Fruit fly (Drosophila melanogaster) whole organism, embryonic: ENCODE results near the gene CG12516.

Source experiments
- BEAF-32 ChIP-seq: fragments of 200-800 bp; sonication (Bioruptor generic); optimal IDR thresholded peaks from 3 replicates; lab custom pipeline; 2017; ENCODE audit warnings: missing biosample characterization, missing genetic modification characterization, mild to moderate bottlenecking, moderate library complexity, missing genetic modification reagents
- CG10274 ChIP-seq: fragments of 200-800 bp; sonication (Bioruptor generic); optimal IDR thresholded peaks from 3 replicates; lab custom pipeline; 2017; ENCODE audit warnings: missing biosample characterization, mild to moderate bottlenecking, missing genetic modification characterization
- CG14860 ChIP-seq: fragments of 200-800 bp; sonication (Bioruptor generic); IDR thresholded peaks from 3 replicates; pipeline ENCODE4 v1.3.6; 2022; ENCODE audit warnings: missing biosample characterization, missing genetic modification characterization; ENCODE audit not compliant: partially characterized antibody
- CG17328 ChIP-seq: fragments of 200-800 bp; sonication (Bioruptor generic); IDR thresholded peaks from 2 replicates; pipeline ENCODE4 v1.3.6; 2022; ENCODE audit warnings: missing biosample characterization, missing genetic modification characterization
- CG30020 ChIP-seq: fragments of 200-800 bp; optimal IDR thresholded peaks from 2 replicates; lab custom pipeline; 2019; ENCODE audit warnings: missing biosample characterization, mild to moderate bottlenecking, missing genetic modification characterization, moderate library complexity
- CG33557 ChIP-seq: fragments of 200-800 bp; sonication (Bioruptor generic); optimal IDR thresholded peaks from 2 replicates; lab custom pipeline; 2019; ENCODE audit warnings: missing biosample characterization, mild to moderate bottlenecking, missing genetic modification characterization, moderate library complexity
- CG34422 ChIP-seq: fragments of 200-800 bp; sonication (Bioruptor generic); IDR thresholded peaks from 3 replicates; pipeline ENCODE4 v1.3.6; 2022; ENCODE audit warnings: missing biosample characterization, missing genetic modification characterization
- CG3847 ChIP-seq: fragments of 200-800 bp; sonication (Bioruptor generic); IDR thresholded peaks from 2 replicates; pipeline ENCODE4 v1.3.6; 2022; ENCODE audit warnings: missing biosample characterization, missing genetic modification characterization
- CG6689 ChIP-seq: fragments of 200-800 bp; sonication (Bioruptor generic); IDR thresholded peaks from 2 replicates; pipeline ENCODE4 v1.3.6; 2022; ENCODE audit warnings: missing biosample characterization, missing genetic modification characterization
- CG8089 ChIP-seq: fragments of 200-800 bp; sonication (Bioruptor generic); optimal IDR thresholded peaks from 3 replicates; lab custom pipeline; 2016; ENCODE audit warnings: missing biosample characterization, missing genetic modification characterization
- CG8281 ChIP-seq: fragments of 200-800 bp; sonication (Bioruptor generic); optimal IDR thresholded peaks from 2 replicates; lab custom pipeline; 2018; ENCODE audit warnings: missing biosample characterization, mild to moderate bottlenecking, missing genetic modification characterization, moderate library complexity
- Camta ChIP-seq: fragments of 200-800 bp; sonication (Bioruptor generic); optimal IDR thresholded peaks from 2 replicates; lab custom pipeline; 2016; ENCODE audit warnings: missing biosample characterization, missing genetic modification characterization
- CoRest ChIP-seq: fragments of 200-800 bp; sonication (Bioruptor generic); optimal IDR thresholded peaks from 3 replicates; lab custom pipeline; 2018; ENCODE audit warnings: missing biosample characterization, mild to moderate bottlenecking, missing genetic modification characterization, moderate library complexity
- Deaf1 ChIP-seq: fragments of 200-800 bp; optimal IDR thresholded peaks from 3 replicates; lab custom pipeline; 2019; ENCODE audit warnings: missing biosample characterization, mild to moderate bottlenecking, missing genetic modification characterization, moderate library complexity
- Fer1 ChIP-seq: fragments of 200-800 bp; sonication (Bioruptor generic); optimal IDR thresholded peaks from 2 replicates; lab custom pipeline; 2017; ENCODE audit warnings: missing biosample characterization, mild to moderate bottlenecking, missing genetic modification characterization
- Gsc ChIP-seq: fragments of 200-800 bp; sonication (Bioruptor generic); IDR thresholded peaks from 2 replicates; pipeline ENCODE4 v1.3.6; 2022; ENCODE audit warnings: missing biosample characterization, missing genetic modification characterization
- HLH3B ChIP-seq: fragments of 200-800 bp; sonication (Bioruptor generic); IDR thresholded peaks from 2 replicates; pipeline ENCODE4 v1.3.6; 2022; ENCODE audit warnings: missing biosample characterization, missing genetic modification characterization
- Hand ChIP-seq: fragments of 200-800 bp; sonication (Bioruptor generic); optimal IDR thresholded peaks from 2 replicates; lab custom pipeline; 2017; ENCODE audit warnings: mild to moderate bottlenecking, missing biosample characterization, missing genetic modification reagents, missing genetic modification characterization
- Kr ChIP-seq: fragments of 200-800 bp; sonication (Bioruptor generic); optimal IDR thresholded peaks from 2 replicates; lab custom pipeline; 2017; ENCODE audit warnings: missing biosample characterization, mild to moderate bottlenecking, missing genetic modification characterization
- Lim3 ChIP-seq: fragments of 200-800 bp; sonication (Bioruptor generic); IDR thresholded peaks from 2 replicates; pipeline ENCODE4 v1.3.6; 2022; ENCODE audit warnings: missing biosample characterization, missing genetic modification characterization
- MBD-R2 ChIP-seq: fragments of 200-800 bp; sonication (Bioruptor generic); IDR thresholded peaks from 2 replicates; pipeline ENCODE4 v1.3.6; 2022; ENCODE audit warnings: missing biosample characterization, missing genetic modification characterization
- Mes4 ChIP-seq: fragments of 200-800 bp; sonication (Bioruptor generic); optimal IDR thresholded peaks from 2 replicates; lab custom pipeline; 2016; ENCODE audit warnings: missing biosample characterization, missing genetic modification characterization
- Mrtf ChIP-seq: fragments of 200-800 bp; sonication (Bioruptor generic); IDR thresholded peaks from 3 replicates; pipeline ENCODE4 v1.3.6; 2022; ENCODE audit warnings: missing biosample characterization, missing genetic modification characterization
- NC2α ChIP-seq: fragments of 200-800 bp; sonication (Bioruptor generic); optimal IDR thresholded peaks from 2 replicates; lab custom pipeline; 2016; ENCODE audit warnings: missing biosample characterization, missing genetic modification characterization
- Oaz ChIP-seq: fragments of 200-800 bp; sonication (Bioruptor generic); IDR thresholded peaks from 2 replicates; pipeline ENCODE4 v1.3.6; 2022; ENCODE audit warnings: missing biosample characterization, missing genetic modification characterization
- Rx ChIP-seq: fragments of 200-800 bp; sonication (Bioruptor generic); IDR thresholded peaks from 2 replicates; pipeline ENCODE4 v1.3.6; 2022; ENCODE audit warnings: missing biosample characterization, missing genetic modification characterization
- Sry-β ChIP-seq: fragments of 200-800 bp; sonication (Bioruptor generic); optimal IDR thresholded peaks from 2 replicates; lab custom pipeline; 2018; ENCODE audit warnings: missing biosample characterization, mild to moderate bottlenecking, missing genetic modification characterization, moderate library complexity
- TFAM ChIP-seq: fragments of 200-800 bp; sonication (Bioruptor generic); optimal IDR thresholded peaks from 2 replicates; lab custom pipeline; 2017; ENCODE audit warnings: missing biosample characterization, missing genetic modification characterization, inconsistent platforms
- Trl ChIP-seq, 3 experiments: fragments of >200 bp in 2 of 3; fragments of 200-800 bp in 1 of 3; sonication (Bioruptor generic) in 1 of 3; optimal IDR thresholded peaks; 2 replicates in 1 of 3; 3 replicates in 2 of 3; lab custom pipeline; 2016 to 2017; ENCODE audit warnings: missing biosample characterization in 1 of 3, missing genetic modification characterization in 1 of 3
- ac ChIP-seq: fragments of 200-800 bp; sonication (Bioruptor generic); optimal IDR thresholded peaks from 3 replicates; lab custom pipeline; 2017; ENCODE audit warnings: missing biosample characterization, mild to moderate bottlenecking, missing genetic modification characterization
- cad ChIP-seq: fragments of >200 bp; optimal IDR thresholded peaks from 2 replicates; lab custom pipeline; 2017; ENCODE audit warnings: missing biosample characterization, missing genetic modification characterization
- chm ChIP-seq: fragments of 200-800 bp; sonication (Bioruptor generic); IDR thresholded peaks from 2 replicates; pipeline ENCODE4 v1.3.6; 2022; ENCODE audit warnings: missing biosample characterization, missing genetic modification characterization
- chn ChIP-seq: fragments of 200-800 bp; sonication (Bioruptor generic); optimal IDR thresholded peaks from 2 replicates; lab custom pipeline; 2016; ENCODE audit warnings: missing biosample characterization, missing genetic modification characterization
- corto ChIP-seq: fragments of 200-800 bp; sonication (Bioruptor generic); optimal IDR thresholded peaks from 2 replicates; lab custom pipeline; 2016; ENCODE audit warnings: missing biosample characterization, mild to moderate bottlenecking, missing genetic modification characterization, moderate library complexity
- dati ChIP-seq: fragments of 200-800 bp; sonication (Bioruptor generic); IDR thresholded peaks from 2 replicates; pipeline ENCODE4 v1.3.6; 2022; ENCODE audit warnings: missing biosample characterization, missing genetic modification characterization
- dysf ChIP-seq: fragments of 200-800 bp; sonication (Bioruptor generic); IDR thresholded peaks from 3 replicates; pipeline ENCODE4 v1.3.6; 2022; ENCODE audit warnings: missing biosample characterization, missing genetic modification characterization
- esg ChIP-seq: fragments of 200-800 bp; sonication (Bioruptor generic); conservative IDR thresholded peaks from 2 replicates; pipeline ENCODE4 v1.3.6; 2022; ENCODE audit warnings: missing biosample characterization, missing genetic modification characterization
- fru ChIP-seq: fragments of >200 bp; optimal IDR thresholded peaks from 2 replicates; lab custom pipeline; 2017
- gsb-n ChIP-seq: fragments of 200-800 bp; sonication (Bioruptor generic); optimal IDR thresholded peaks from 3 replicates; lab custom pipeline; 2018; ENCODE audit warnings: missing biosample characterization, mild to moderate bottlenecking, missing genetic modification characterization
- hb ChIP-seq: fragments of 200-800 bp; sonication (Bioruptor generic); IDR thresholded peaks from 3 replicates; pipeline ENCODE4 v1.3.6; 2022; ENCODE audit warnings: missing biosample characterization, missing genetic modification characterization; ENCODE audit not compliant: partially characterized antibody
- odd ChIP-seq: fragments of 200-800 bp; sonication (Bioruptor generic); optimal IDR thresholded peaks from 2 replicates; lab custom pipeline; 2017; ENCODE audit warnings: missing biosample characterization, mild to moderate bottlenecking, missing genetic modification characterization
- otp ChIP-seq: fragments of 200-800 bp; sonication (Bioruptor generic); IDR thresholded peaks from 3 replicates; pipeline ENCODE4, ENCODE4 v1.3.6; 2022; ENCODE audit warnings: missing biosample characterization, missing genetic modification characterization
- schlank ChIP-seq: fragments of 200-800 bp; sonication (Bioruptor generic); optimal IDR thresholded peaks from 2 replicates; lab custom pipeline; 2018; ENCODE audit warnings: missing biosample characterization, mild to moderate bottlenecking, missing genetic modification characterization
- scrt ChIP-seq: fragments of 200-800 bp; sonication (Bioruptor generic); optimal IDR thresholded peaks from 2 replicates; lab custom pipeline; 2018; ENCODE audit warnings: missing biosample characterization, mild to moderate bottlenecking, missing genetic modification characterization, moderate library complexity
- sens ChIP-seq: fragments of 200-800 bp; sonication (Bioruptor generic); peaks from one replicate; lab custom pipeline; 2016; ENCODE audit warnings: missing biosample characterization, missing genetic modification characterization
- shn ChIP-seq: fragments of 200-800 bp; sonication (Bioruptor generic); optimal IDR thresholded peaks from 3 replicates; lab custom pipeline; 2016; ENCODE audit warnings: missing biosample characterization, missing genetic modification characterization
- so ChIP-seq: fragments of 200-800 bp; sonication (Bioruptor generic); IDR thresholded peaks from 3 replicates; pipeline ENCODE4 v1.3.6; 2022; ENCODE audit warnings: missing biosample characterization, missing genetic modification characterization
- ssp ChIP-seq: fragments of 200-800 bp; sonication (Bioruptor generic); IDR thresholded peaks from 2 replicates; pipeline ENCODE4 v1.3.6; 2022; ENCODE audit warnings: missing biosample characterization, missing genetic modification characterization
- trh ChIP-seq: fragments of 200-800 bp; sonication (Bioruptor generic); optimal IDR thresholded peaks from 2 replicates; lab custom pipeline; 2016; ENCODE audit warnings: missing biosample characterization, missing genetic modification characterization
- wek ChIP-seq: fragments of 200-800 bp; sonication (Bioruptor generic); optimal IDR thresholded peaks from 3 replicates; lab custom pipeline; 2018; ENCODE audit warnings: missing biosample characterization, mild to moderate bottlenecking, missing genetic modification characterization, moderate library complexity

Gene CG12516

dm6 chr3R:28336046-28336771 lies 31.8 kb upstream of the CG12516 start, which contains the start of gene larp (continued):
- TF ChIP-seq scrt (GFP tag; lab: Kevin White, UChicago): no peak
- TF ChIP-seq so (GFP tag; lab: Robert Waterston, UW): peak; percentile 50; the same call in 1 of the 3 replicates
- TF ChIP-seq esg (GFP tag; lab: Robert Waterston, UW): peak; percentile 68
- no peak for TF ChIP-seq fru (lab: Kevin White, UChicago)
- TF ChIP-seq Trl (optimal IDR thresholded peaks at IDR 0.05; lab: Kevin White, UChicago): no peak
- TF ChIP-seq Trl (GFP tag; optimal IDR thresholded peaks at IDR 0.05; lab: Kevin White, UChicago): peak; percentile 43
- peak; percentile 57 for TF ChIP-seq trh (GFP tag; lab: Kevin White, UChicago)
- peak; percentile 72 for TF ChIP-seq chn (GFP tag; lab: Kevin White, UChicago)
- peak; percentile 55; the same call in 1 of the 2 replicates for TF ChIP-seq Rx
- no peak for TF ChIP-seq ac (GFP tag; lab: Kevin White, UChicago)
- no peak for TF ChIP-seq CG8281
- peak; percentile 51 for TF ChIP-seq NC2α (GFP tag; lab: Kevin White, UChicago)
- TF ChIP-seq ssp (GFP tag; lab: Robert Waterston, UW): peak; percentile 61
- no peak for TF ChIP-seq Kr (GFP tag; lab: Kevin White, UChicago)
- TF ChIP-seq schlank (tag; lab: Kevin White, UChicago): no peak
- no peak for TF ChIP-seq wek (GFP tag; lab: Kevin White, UChicago)
- TF ChIP-seq shn: peak; percentile 61
- peak; percentile 35 for TF ChIP-seq CG8089 (GFP tag; lab: Kevin White, UChicago)
- TF ChIP-seq BEAF-32 (GFP tag; lab: Kevin White, UChicago): peak; percentile 97
- peak; percentile 96 for TF ChIP-seq hb (GFP tag; lab: Robert Waterston, UW)
- no peak for TF ChIP-seq Mrtf (GFP tag; lab: Robert Waterston, UW)
- no peak for TF ChIP-seq Oaz (GFP tag; lab: Robert Waterston, UW)
- TF ChIP-seq Gsc (GFP tag; lab: Robert Waterston, UW): no peak
- TF ChIP-seq corto (GFP tag; lab: Kevin White, UChicago): no peak
- no peak for TF ChIP-seq odd (GFP tag; lab: Kevin White, UChicago)
- no peak for TF ChIP-seq cad (GFP tag; lab: Kevin White, UChicago)
- TF ChIP-seq TFAM (GFP tag; lab: Kevin White, UChicago): no peak
- peak; percentile 87 for TF ChIP-seq CG14860 (GFP tag; lab: Robert Waterston, UW)
- TF ChIP-seq HLH3B (GFP tag; lab: Robert Waterston, UW): peak; percentile 70
- TF ChIP-seq otp (GFP tag; lab: Robert Waterston, UW): peak; percentile 64; the same call in 2 of the 3 replicates
- peak; percentile 5 for TF ChIP-seq Fer1 (GFP tag; lab: Kevin White, UChicago)
- TF ChIP-seq Lim3 (GFP tag; lab: Robert Waterston, UW): no peak
- peak; percentile 93 for TF ChIP-seq sens
- TF ChIP-seq Hand (GFP tag; lab: Kevin White, UChicago): no peak
- TF ChIP-seq CG30020 (tag; lab: Kevin White, UChicago): peak; percentile 58
- peak; percentile 78 for TF ChIP-seq CG34422 (GFP tag; lab: Robert Waterston, UW)
- TF ChIP-seq gsb-n (tag; lab: Kevin White, UChicago): peak; percentile 28
- TF ChIP-seq chm (GFP tag; lab: Robert Waterston, UW): peak; percentile 43
- TF ChIP-seq CG17328 (GFP tag; lab: Robert Waterston, UW): peak; percentile 70
- TF ChIP-seq CG3847 (GFP tag; lab: Robert Waterston, UW): peak; percentile 82
- no peak for TF ChIP-seq Deaf1 (tag; lab: Kevin White, UChicago)
- no peak for TF ChIP-seq dati (GFP tag; lab: Robert Waterston, UW)
- TF ChIP-seq Sry-β (GFP tag; lab: Kevin White, UChicago): peak; percentile 52
- TF ChIP-seq CG6689 (GFP tag; lab: Robert Waterston, UW): peak; percentile 63
- peak; percentile 60 for TF ChIP-seq MBD-R2 (GFP tag; lab: Robert Waterston, UW)
- TF ChIP-seq dysf: peak; percentile 63; the same call in 2 of the 3 replicates
- peak; percentile 74 for TF ChIP-seq CoRest (tag; lab: Kevin White, UChicago)
- no peak for TF ChIP-seq CG10274 (GFP tag; lab: Kevin White, UChicago)
- TF ChIP-seq CG33557: peak; percentile 25
- TF ChIP-seq Camta: peak; percentile 45
- TF ChIP-seq Mes4 (GFP tag; lab: Kevin White, UChicago): peak; percentile 23
